Fruit fly (Drosophila melanogaster) S2 (cell line): ENCODE results near the gene raptor.

Source experiments
- CG8478 ChIP-seq: fragments of >200 bp; optimal IDR thresholded peaks from 2 replicates; lab custom pipeline; 2018
- CTCF ChIP-seq, 2 experiments: fragments of >200 bp; optimal IDR thresholded peaks; 2 replicates each; lab custom pipeline; 2018

- TF ChIP-seq CTCF (optimal IDR thresholded peaks at IDR 0.05; lab: Kevin White, UChicago) (no peak), CG8478 (lab: Kevin White, UChicago) (no peak)
Observed at dm6 chrX:6089679-6090460, at the start of gene raptor.
